Fruit fly (Drosophila melanogaster): ENCODE data around the gene CG4020.

DNA sequence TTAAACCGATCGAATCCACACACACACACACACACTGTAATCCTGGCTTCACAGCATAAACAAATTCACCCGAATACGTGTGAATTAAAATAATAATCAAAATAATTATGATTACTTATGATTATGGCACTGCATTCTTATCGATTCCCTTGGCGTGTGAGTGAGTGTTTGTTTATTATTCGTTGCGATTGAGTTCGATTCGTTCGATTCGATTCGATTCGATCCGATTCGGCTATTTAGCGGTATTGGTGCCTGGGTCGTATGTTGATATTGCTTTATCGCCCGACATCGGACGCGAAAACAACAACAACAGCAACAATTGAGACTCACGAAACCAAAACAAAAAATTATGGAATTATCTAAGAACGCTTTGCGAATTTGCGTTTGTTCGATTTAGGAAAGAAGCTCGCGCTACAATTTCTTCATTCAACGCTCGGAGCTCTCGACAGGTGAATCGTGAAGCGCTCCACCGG, 49.7 kb downstream of the CG4020 start, which contains the start of gene CG6067:
- TF ChIP-seq cnc (optimal IDR thresholded peaks at IDR 0.05), result no peak
- no peak for TF ChIP-seq CG1620 (GFP tag; optimal IDR thresholded peaks at IDR 0.05)
- TF ChIP-seq ovo (GFP tag; optimal IDR thresholded peaks at IDR 0.05), result no peak
- no peak for TF ChIP-seq CG11617 (GFP tag; optimal IDR thresholded peaks at IDR 0.05)

Measured in whole organism, adult.